Worm (Caenorhabditis elegans): Measurements from ENCODE around the gene spig-7.

The spig-7 gene

ce11 chrV:1481742-1482141 lies 12.8 kb upstream of the spig-7 start, which contains the start of gene C38C3.4:
TSS of gene C38C3.4 (plus strand) at chrV:1482042.
- TF ChIP-seq ama-1 (optimal IDR thresholded peaks at IDR 0.05), result no peak
- TF ChIP-seq ceh-36 (tag; optimal IDR thresholded peaks at IDR 0.05), result peak; percentile 57
- no peak for TF ChIP-seq sea-1 (GFP tag; conservative IDR thresholded peaks at IDR 0.05)

- no peak for TF ChIP-seq ceh-36 (tag; optimal IDR thresholded peaks at IDR 0.05)
- TF ChIP-seq ets-7 (tag; optimal IDR thresholded peaks at IDR 0.05), result no peak
- TF ChIP-seq hnd-1 (tag; optimal IDR thresholded peaks at IDR 0.05), result no peak
- no peak for TF ChIP-seq tbx-37 (GFP tag; conservative IDR thresholded peaks at IDR 0.05)
- no peak for TF ChIP-seq flt-1 (GFP tag; IDR thresholded peaks at IDR 0.05)
- no peak for TF ChIP-seq pes-1 (GFP tag; IDR thresholded peaks at IDR 0.05)
- TF ChIP-seq hmbx-1 (tag; optimal IDR thresholded peaks at IDR 0.05), result no peak
- no peak for TF ChIP-seq hmg-4 (GFP tag; optimal IDR thresholded peaks at IDR 0.05)
- no peak for TF ChIP-seq ama-1 (optimal IDR thresholded peaks at IDR 0.05)
- TF ChIP-seq ceh-13 (GFP tag; optimal IDR thresholded peaks at IDR 0.05), result no peak
- TF ChIP-seq F13C5.2 (tag; optimal IDR thresholded peaks at IDR 0.05), result no peak
Observed at ce11 chrV:1486031-1486430, 8.5 kb upstream of the spig-7 start.

- TF ChIP-seq pes-1 (GFP tag; IDR thresholded peaks at IDR 0.05) (no peak), ets-7 (tag; optimal IDR thresholded peaks at IDR 0.05) (no peak), aly-1 (tag; optimal IDR thresholded peaks at IDR 0.05) (no peak), F13C5.2 (tag; optimal IDR thresholded peaks at IDR 0.05) (no peak), flt-1 (GFP tag; IDR thresholded peaks at IDR 0.05) (no peak), sea-1 (GFP tag; conservative IDR thresholded peaks at IDR 0.05) (no peak), ceh-36 (tag; optimal IDR thresholded peaks at IDR 0.05) (no peak), hmbx-1 (tag; optimal IDR thresholded peaks at IDR 0.05) (no peak), B0310.2 (tag; optimal IDR thresholded peaks at IDR 0.05) (no peak), hmg-4 (GFP tag; optimal IDR thresholded peaks at IDR 0.05) (no peak)
Observed at ce11 chrV:1487262-1487661, 7.3 kb upstream of the spig-7 start.

- TF ChIP-seq flt-1 (GFP tag; IDR thresholded peaks at IDR 0.05) (no peak), ceh-36 (tag; optimal IDR thresholded peaks at IDR 0.05) (no peak), tra-4 (tag; optimal IDR thresholded peaks at IDR 0.05) (no peak)
Observed at ce11 chrV:1488642-1489041, 5.9 kb upstream of the spig-7 start.

- peak; percentile 80 for TF ChIP-seq ceh-36 (tag; optimal IDR thresholded peaks at IDR 0.05)
Observed at ce11 chrV:1490874-1491273, 3.7 kb upstream of the spig-7 start.

ce11 chrV:1491510-1491909 lies 3.1 kb upstream of the spig-7 start, which contains the start of gene C38C3.6:
TSS of gene C38C3.6 (minus strand) at chrV:1491610.
- no peak for TF ChIP-seq ets-7 (tag; optimal IDR thresholded peaks at IDR 0.05)
- no peak for TF ChIP-seq tbx-37 (GFP tag; conservative IDR thresholded peaks at IDR 0.05)
- no peak for TF ChIP-seq flt-1 (GFP tag; IDR thresholded peaks at IDR 0.05)
- no peak for TF ChIP-seq tra-4 (tag; optimal IDR thresholded peaks at IDR 0.05)
- no peak for TF ChIP-seq aly-1 (tag; optimal IDR thresholded peaks at IDR 0.05)
- TF ChIP-seq tbx-11 (GFP tag; IDR thresholded peaks at IDR 0.05), result no peak
- TF ChIP-seq scrt-1 (GFP tag; IDR thresholded peaks at IDR 0.05), result no peak
- TF ChIP-seq hmbx-1 (tag; optimal IDR thresholded peaks at IDR 0.05), result no peak
- TF ChIP-seq ama-1 (optimal IDR thresholded peaks at IDR 0.05), result no peak
- TF ChIP-seq hnd-1 (tag; optimal IDR thresholded peaks at IDR 0.05), result no peak
- no peak for TF ChIP-seq ceh-36 (tag; optimal IDR thresholded peaks at IDR 0.05)
- no peak for TF ChIP-seq B0310.2 (tag; optimal IDR thresholded peaks at IDR 0.05)
- TF ChIP-seq ceh-13 (GFP tag; optimal IDR thresholded peaks at IDR 0.05), result no peak
- TF ChIP-seq hmg-4 (GFP tag; optimal IDR thresholded peaks at IDR 0.05), result no peak
- no peak for TF ChIP-seq F13C5.2 (tag; optimal IDR thresholded peaks at IDR 0.05)
- no peak for TF ChIP-seq sea-1 (GFP tag; conservative IDR thresholded peaks at IDR 0.05)
- TF ChIP-seq pes-1 (GFP tag; IDR thresholded peaks at IDR 0.05), result no peak

ce11 chrV:1495334-1495733 lies 765 bp downstream of the spig-7 start, which contains the start of gene C38C3.3:
TSS of gene C38C3.3 (plus strand) at chrV:1495634.
- TF ChIP-seq hmbx-1 (tag; optimal IDR thresholded peaks at IDR 0.05) (no peak), ets-7 (tag; optimal IDR thresholded peaks at IDR 0.05) (no peak), pes-1 (GFP tag; IDR thresholded peaks at IDR 0.05) (no peak), sea-1 (GFP tag; conservative IDR thresholded peaks at IDR 0.05) (no peak), tbx-11 (GFP tag; IDR thresholded peaks at IDR 0.05) (no peak), tra-4 (tag; optimal IDR thresholded peaks at IDR 0.05) (no peak), flt-1 (GFP tag; IDR thresholded peaks at IDR 0.05) (no peak), aly-1 (tag; optimal IDR thresholded peaks at IDR 0.05) (no peak), ceh-36 (tag; optimal IDR thresholded peaks at IDR 0.05) (no peak), ama-1 (optimal IDR thresholded peaks at IDR 0.05) (no peak), B0310.2 (tag; optimal IDR thresholded peaks at IDR 0.05) (no peak), tbx-37 (GFP tag; conservative IDR thresholded peaks at IDR 0.05) (no peak)

ce11 chrV:1495752-1496151 lies 1.2 kb downstream of the spig-7 start:
- no peak for TF ChIP-seq ets-7 (tag; optimal IDR thresholded peaks at IDR 0.05)
- TF ChIP-seq sea-1 (GFP tag; conservative IDR thresholded peaks at IDR 0.05), result no peak
- no peak for TF ChIP-seq flt-1 (GFP tag; IDR thresholded peaks at IDR 0.05)
- no peak for TF ChIP-seq ceh-36 (tag; optimal IDR thresholded peaks at IDR 0.05)
- no peak for TF ChIP-seq tra-4 (tag; optimal IDR thresholded peaks at IDR 0.05)
- no peak for TF ChIP-seq tbx-11 (GFP tag; IDR thresholded peaks at IDR 0.05)
- TF ChIP-seq scrt-1 (GFP tag; IDR thresholded peaks at IDR 0.05), result no peak
- TF ChIP-seq B0310.2 (tag; optimal IDR thresholded peaks at IDR 0.05), result no peak
- TF ChIP-seq hmbx-1 (tag; optimal IDR thresholded peaks at IDR 0.05), result no peak
- no peak for TF ChIP-seq aly-1 (tag; optimal IDR thresholded peaks at IDR 0.05)
- no peak for TF ChIP-seq ama-1 (optimal IDR thresholded peaks at IDR 0.05)

ce11 chrV:1499140-1499539 lies 4.6 kb downstream of the spig-7 start, which contains the start of gene sru-27:
TSS of gene sru-27 (plus strand) at chrV:1499440.
- TF ChIP-seq flt-1 (GFP tag; IDR thresholded peaks at IDR 0.05), result no peak
- no peak for TF ChIP-seq hmbx-1 (tag; optimal IDR thresholded peaks at IDR 0.05)
- TF ChIP-seq sea-1 (GFP tag; conservative IDR thresholded peaks at IDR 0.05), result no peak
- TF ChIP-seq ets-7 (tag; optimal IDR thresholded peaks at IDR 0.05), result no peak
- TF ChIP-seq ama-1 (optimal IDR thresholded peaks at IDR 0.05), result no peak
- TF ChIP-seq tra-4 (tag; optimal IDR thresholded peaks at IDR 0.05), result no peak

All from whole organism, early embryonic.